Worm (Caenorhabditis elegans) whole organism, L4 larva: ENCODE results near the gene samt-1.
"Not testable (repeated sequence)": the region's sequence is repeated elsewhere in the genome, so short reads cannot be mapped to it uniquely, and the experiment has no call there.

Experiments
- D1046.2 ChIP-seq: fragments of 200-800 bp; sonication (Bioruptor generic); IDR thresholded peaks from 2 replicates; pipeline ENCODE4 v1.3.6; 2022; ENCODE audit warnings: missing genetic modification characterization, missing compliant biosample characterization
- F37D6.2 ChIP-seq: sonication (generic microtip); optimal IDR thresholded peaks from 2 replicates; lab custom pipeline; 2016; ENCODE audit warnings: mild to moderate bottlenecking, missing genetic modification characterization, missing compliant biosample characterization
- F49E8.2 ChIP-seq: sonication (generic microtip); optimal IDR thresholded peaks from 2 replicates; lab custom pipeline; 2016; ENCODE audit warnings: missing compliant biosample characterization, mild to moderate bottlenecking, missing genetic modification characterization, borderline replicate concordance
- T20F7.1 ChIP-seq: fragments of 200-800 bp; sonication (Bioruptor generic); optimal IDR thresholded peaks from 2 replicates; lab custom pipeline; 2018; ENCODE audit warnings: mild to moderate bottlenecking, missing genetic modification characterization, missing compliant biosample characterization
- T26A8.4 ChIP-seq: fragments of 200-800 bp; sonication (Bioruptor generic); IDR thresholded peaks from 2 replicates; pipeline ENCODE4 v1.3.6; 2022; ENCODE audit warnings: missing genetic modification characterization, missing compliant biosample characterization
- Y48G9A.11 ChIP-seq: fragments of 200-800 bp; sonication (Bioruptor generic); IDR thresholded peaks from 2 replicates; pipeline ENCODE4 v1.3.6; 2022; ENCODE audit warnings: missing genetic modification reagents, missing genetic modification characterization, missing compliant biosample characterization
- ZK337.2 ChIP-seq: fragments of 200-800 bp; sonication (Bioruptor generic); IDR thresholded peaks from 2 replicates; pipeline ENCODE4 v1.3.6; 2022; ENCODE audit warnings: missing genetic modification reagents, missing genetic modification characterization, missing compliant biosample characterization
- arid-1 ChIP-seq: fragments of 200-800 bp; sonication (Bioruptor generic); conservative IDR thresholded peaks from 2 replicates; pipeline ENCODE4 v1.3.6; 2022; ENCODE audit warnings: missing genetic modification reagents, missing genetic modification characterization, missing compliant biosample characterization
- ceh-20 ChIP-seq: fragments of 200-800 bp; sonication (Bioruptor generic); IDR thresholded peaks from 2 replicates; pipeline ENCODE4 v1.3.6; 2022; ENCODE audit warnings: missing genetic modification reagents, missing genetic modification characterization, missing compliant biosample characterization
- ctbp-1 ChIP-seq: fragments of 200-800 bp; sonication (Bioruptor generic); IDR thresholded peaks from 2 replicates; pipeline ENCODE4 v1.3.6; 2022; ENCODE audit warnings: missing genetic modification reagents, missing genetic modification characterization, missing compliant biosample characterization
- daf-12 ChIP-seq: fragments of 150-350 bp; optimal IDR thresholded peaks from 2 replicates; lab custom pipeline; 2014; ENCODE audit warnings: missing biosample characterization, missing genetic modification reagents, missing genetic modification characterization
- daf-16 ChIP-seq, 3 experiments: sonication (generic microtip); optimal IDR thresholded peaks; 2 replicates each; lab custom pipeline; 2016 to 2017; ENCODE audit warnings: missing genetic modification characterization in 3 of 3, missing genetic modification reagents in 3 of 3, mild to moderate bottlenecking in 2 of 3, missing compliant biosample characterization in 2 of 3, missing biosample characterization in 1 of 3, moderate library complexity in 1 of 3
- dmd-6 ChIP-seq: fragments of 200-800 bp; sonication (Bioruptor generic); IDR thresholded peaks from 2 replicates; pipeline ENCODE4 v1.3.6; 2022; ENCODE audit warnings: missing genetic modification reagents, missing genetic modification characterization, missing compliant biosample characterization
- dmd-8 ChIP-seq: fragments of 200-800 bp; sonication (Bioruptor generic); IDR thresholded peaks from 2 replicates; pipeline ENCODE4 v1.3.6; 2022; ENCODE audit warnings: missing genetic modification characterization, missing compliant biosample characterization
- dmd-9 ChIP-seq: fragments of 200-800 bp; sonication (Bioruptor generic); IDR thresholded peaks from 2 replicates; pipeline ENCODE4 v1.3.6; 2022; ENCODE audit warnings: missing genetic modification reagents, missing genetic modification characterization, missing compliant biosample characterization
- dpl-1 ChIP-seq: fragments of 150-350 bp; optimal IDR thresholded peaks from 2 replicates; lab custom pipeline; 2014; ENCODE audit warnings: missing biosample characterization, missing genetic modification reagents, missing genetic modification characterization
- dve-1 ChIP-seq: sonication (generic microtip); optimal IDR thresholded peaks from 2 replicates; lab custom pipeline; 2017; ENCODE audit warnings: antibody characterized with exemption, mild to moderate bottlenecking, missing genetic modification characterization, missing compliant biosample characterization; ENCODE audit not compliant: insufficient read depth
- fos-1 ChIP-seq: fragments of 150-350 bp; optimal IDR thresholded peaks from 2 replicates; lab custom pipeline; 2014; ENCODE audit warnings: missing biosample characterization, missing genetic modification characterization
- gei-8 ChIP-seq: fragments of 200-800 bp; sonication (Bioruptor generic); optimal IDR thresholded peaks from 2 replicates; lab custom pipeline; 2018; ENCODE audit warnings: mild to moderate bottlenecking, missing genetic modification characterization, missing compliant biosample characterization
- hlh-11 ChIP-seq: fragments of 200-800 bp; sonication (Bioruptor generic); optimal IDR thresholded peaks from 2 replicates; lab custom pipeline; 2018; ENCODE audit warnings: mild to moderate bottlenecking, missing genetic modification characterization, missing compliant biosample characterization
- hmg-1.1 ChIP-seq: fragments of 200-800 bp; sonication (Bioruptor generic); IDR thresholded peaks from 2 replicates; pipeline ENCODE4 v1.3.6; 2022; ENCODE audit warnings: missing genetic modification reagents, missing genetic modification characterization, missing compliant biosample characterization
- jun-1 ChIP-seq: fragments of 150-350 bp; optimal IDR thresholded peaks from 2 replicates; lab custom pipeline; 2014; ENCODE audit warnings: missing biosample characterization, missing genetic modification reagents, missing genetic modification characterization
- lim-7 ChIP-seq: fragments of 200-800 bp; sonication (Bioruptor generic); IDR thresholded peaks from 2 replicates; pipeline ENCODE4 v1.3.6; 2022; ENCODE audit warnings: missing genetic modification characterization, missing compliant biosample characterization
- lin-29 ChIP-seq: fragments of 200-800 bp; sonication (Bioruptor generic); IDR thresholded peaks from 2 replicates; pipeline ENCODE4 v1.3.6; 2022; ENCODE audit warnings: missing genetic modification reagents, missing genetic modification characterization, missing compliant biosample characterization
- lin-38 ChIP-seq: fragments of 200-800 bp; sonication (Bioruptor generic); IDR thresholded peaks from 2 replicates; pipeline ENCODE4 v1.3.6; 2022; ENCODE audit warnings: missing genetic modification reagents, missing genetic modification characterization, missing compliant biosample characterization
- lsy-2 ChIP-seq, 2 experiments: fragments of 150-350 bp in 1 of 2; sonication (generic microtip) in 1 of 2; optimal IDR thresholded peaks; 2 replicates each; lab custom pipeline; 2014 to 2017; ENCODE audit warnings: missing biosample characterization in 2 of 2, missing genetic modification characterization in 2 of 2
- madf-9 ChIP-seq: fragments of 200-800 bp; sonication (Bioruptor generic); conservative IDR thresholded peaks from 2 replicates; pipeline ENCODE4 v1.3.6; 2022; ENCODE audit warnings: missing genetic modification reagents, missing genetic modification characterization, missing compliant biosample characterization
- mes-2 ChIP-seq: sonication (generic microtip); optimal IDR thresholded peaks from 2 replicates; lab custom pipeline; 2016; ENCODE audit warnings: missing genotype, mild to moderate bottlenecking, missing genetic modification characterization, missing compliant biosample characterization; ENCODE audit not compliant: poor library complexity, severe bottlenecking
- nhr-237 ChIP-seq: sonication (generic microtip); optimal IDR thresholded peaks from 2 replicates; lab custom pipeline; 2017; ENCODE audit warnings: missing biosample characterization, missing genetic modification characterization
- nhr-42 ChIP-seq: fragments of 200-800 bp; sonication (Bioruptor generic); IDR thresholded peaks from 2 replicates; pipeline ENCODE4 v1.3.6; 2022; ENCODE audit warnings: missing genetic modification characterization, missing compliant biosample characterization
- pha-4 ChIP-seq, 2 experiments: fragments of 150-350 bp in 1 of 2; fragments of 200-800 bp in 1 of 2; sonication (Bioruptor generic) in 1 of 2; IDR thresholded peaks in 1 of 2; optimal IDR thresholded peaks in 1 of 2; 2 replicates each; pipeline versions ENCODE4 v1.3.6 to Lab custom; 2014 to 2022; ENCODE audit warnings: missing genetic modification characterization in 2 of 2, missing genetic modification reagents in 2 of 2, missing biosample characterization in 1 of 2, missing compliant biosample characterization in 1 of 2
- php-3 ChIP-seq: fragments of 200-800 bp; sonication (Bioruptor generic); IDR thresholded peaks from 2 replicates; pipeline ENCODE4 v1.3.6; 2022; ENCODE audit warnings: missing genetic modification reagents, missing genetic modification characterization, missing compliant biosample characterization
- rbr-2 ChIP-seq: sonication (generic microtip); optimal IDR thresholded peaks from 2 replicates; lab custom pipeline; 2016; ENCODE audit warnings: missing genotype, missing genetic modification characterization, missing compliant biosample characterization
- tra-1 ChIP-seq: fragments of 200-800 bp; sonication (Bioruptor generic); IDR thresholded peaks from 2 replicates; pipeline ENCODE4 v1.3.6; 2022; ENCODE audit warnings: missing genetic modification reagents, missing genetic modification characterization, missing compliant biosample characterization
- unc-130 ChIP-seq: sonication (generic microtip); optimal IDR thresholded peaks from 2 replicates; lab custom pipeline; 2016; ENCODE audit warnings: missing genetic modification reagents, missing genetic modification characterization, missing compliant biosample characterization
- vab-7 ChIP-seq: fragments of 200-800 bp; sonication (Bioruptor generic); IDR thresholded peaks from 2 replicates; pipeline ENCODE4 v1.3.6; 2022; ENCODE audit warnings: missing genetic modification reagents, missing genetic modification characterization, missing compliant biosample characterization
- zfp-2 ChIP-seq: sonication (generic microtip); optimal IDR thresholded peaks from 2 replicates; lab custom pipeline; 2016; ENCODE audit warnings: mild to moderate bottlenecking, missing genetic modification characterization, missing compliant biosample characterization

samt-1 gene

ce11 chrIV:2893486-2893842, 37.7 kb upstream of the samt-1 start:
- TF ChIP-seq Y48G9A.11 = 0 out of 2 replicates have a peak, but pooled peaks have one; percentile 32
- TF ChIP-seq dve-1 (tag; lab: Kevin White, UChicago) = no peak
- TF ChIP-seq gei-8 (GFP tag; lab: Kevin White, UChicago) = no peak
- TF ChIP-seq dmd-9 (GFP tag; lab: Robert Waterston, UW) = no peak
- no peak for TF ChIP-seq fos-1 (tag; lab: Kevin White, UChicago)
- no peak for TF ChIP-seq zfp-2 (tag; lab: Kevin White, UChicago)
- TF ChIP-seq jun-1 (tag; lab: Kevin White, UChicago) = no peak
- TF ChIP-seq ZK337.2 = no peak
- no peak for TF ChIP-seq dmd-8 (GFP tag; lab: Robert Waterston, UW)
- TF ChIP-seq unc-130 (GFP tag; lab: Kevin White, UChicago) = no peak
- no peak for TF ChIP-seq ceh-20
- TF ChIP-seq F49E8.2 (tag; lab: Kevin White, UChicago) = peak; percentile 4
- TF ChIP-seq rbr-2 = no peak
- TF ChIP-seq nhr-237 (tag; lab: Kevin White, UChicago) = no peak
- no peak for TF ChIP-seq hlh-11 (tag; lab: Kevin White, UChicago)
- no peak for TF ChIP-seq lim-7 (GFP tag; lab: Robert Waterston, UW)
- peak; percentile 31; the same call in 1 of the 2 replicates for TF ChIP-seq lin-38 (GFP tag; lab: Robert Waterston, UW)
- no peak for TF ChIP-seq vab-7 (GFP tag; lab: Robert Waterston, UW)

ce11 chrIV:2894630-2895029, 36.6 kb upstream of the samt-1 start, which contains the start of gene Y54G2A.19:
Gene Y54G2A.19, minus strand, starts transcription at chrIV:2894730.
- TF ChIP-seq rbr-2; daf-12 (tag; lab: Kevin White, UChicago); lin-29 (GFP tag; lab: Robert Waterston, UW): not testable (repeated sequence)

ce11 chrIV:2895986-2896660, 35.1 kb upstream of the samt-1 start:
- TF ChIP-seq pha-4 (GFP tag; IDR thresholded peaks at IDR 0.05; lab: Robert Waterston, UW) (peak; percentile 54; the same call in 1 of the 2 replicates), Y48G9A.11 (peak; percentile 58), hlh-11 (tag; lab: Kevin White, UChicago) (peak; percentile 7), hmg-1.1 (GFP tag; lab: Robert Waterston, UW) (peak; percentile 63; the same call in 1 of the 2 replicates), madf-9 (GFP tag; lab: Robert Waterston, UW) (peak; percentile 59; the same call in 1 of the 2 replicates), lsy-2 (tag; optimal IDR thresholded peaks at IDR 0.05; lab: Kevin White, UChicago) (peak in 1 of 2 experiments; percentile 77), D1046.2 (peak; percentile 47; the same call in 1 of the 2 replicates), ceh-20 (peak; percentile 56; the same call in 1 of the 2 replicates), daf-16 (tag; optimal IDR thresholded peaks at IDR 0.05; lab: Kevin White, UChicago) (peak; percentile 26), lin-29 (GFP tag; lab: Robert Waterston, UW) (peak; percentile 41; the same call in 1 of the 2 replicates), T26A8.4 (peak; percentile 79), dpl-1 (peak; percentile 30), T20F7.1 (GFP tag; lab: Kevin White, UChicago) (peak; percentile 75), nhr-42 (GFP tag; lab: Robert Waterston, UW) (peak; percentile 80), php-3 (GFP tag; lab: Robert Waterston, UW) (0 out of 2 replicates have a peak, but pooled peaks have one; percentile 6), mes-2 (tag; lab: Kevin White, UChicago) (peak; percentile 80), vab-7 (GFP tag; lab: Robert Waterston, UW) (peak; percentile 54), dmd-9 (GFP tag; lab: Robert Waterston, UW) (peak; percentile 90), ctbp-1 (peak; percentile 31; the same call in 1 of the 2 replicates), rbr-2 (peak; percentile 69), dmd-6 (GFP tag; lab: Robert Waterston, UW) (peak; percentile 48), ZK337.2 (peak; percentile 83), tra-1 (GFP tag; lab: Robert Waterston, UW) (0 out of 2 replicates have a peak, but pooled peaks have one; percentile 44), arid-1 (GFP tag; lab: Robert Waterston, UW) (peak; percentile 45; the same call in 1 of the 2 replicates), F37D6.2 (tag; lab: Kevin White, UChicago) (peak; percentile 72), lin-38 (GFP tag; lab: Robert Waterston, UW) (peak; percentile 93)
- TF ChIP-seq pha-4 (tag; optimal IDR thresholded peaks at IDR 0.05; lab: Kevin White, UChicago); daf-16 (GFP tag; optimal IDR thresholded peaks at IDR 0.05; lab: Kevin White, UChicago): not testable (repeated sequence)
